Fruit fly (Drosophila melanogaster) whole organism, embryonic: Measurements from ENCODE around the gene CG46026.

Source experiments
- Asciz ChIP-seq: fragments of 200-800 bp; sonication (Bioruptor generic); optimal IDR thresholded peaks from 2 replicates; lab custom pipeline; 2017; ENCODE audit warnings: missing biosample characterization, mild to moderate bottlenecking, missing genetic modification characterization, missing genetic modification reagents
- Blimp-1 ChIP-seq: fragments of 200-800 bp; sonication (Bioruptor generic); optimal IDR thresholded peaks from 3 replicates; lab custom pipeline; 2018; ENCODE audit warnings: missing biosample characterization, missing genetic modification characterization, mild to moderate bottlenecking, moderate library complexity, missing genetic modification reagents
- CG10543 ChIP-seq: fragments of 200-800 bp; sonication (Bioruptor generic); optimal IDR thresholded peaks from 3 replicates; lab custom pipeline; 2017; ENCODE audit warnings: missing biosample characterization, mild to moderate bottlenecking, missing genetic modification characterization, moderate library complexity
- CG10959 ChIP-seq: fragments of 200-800 bp; sonication (Bioruptor generic); IDR thresholded peaks from 2 replicates; pipeline ENCODE4 v1.3.6; 2022; ENCODE audit warnings: missing biosample characterization, missing genetic modification characterization
- CG10979 ChIP-seq: fragments of 200-800 bp; sonication (Bioruptor generic); optimal IDR thresholded peaks from 2 replicates; lab custom pipeline; 2018; ENCODE audit warnings: missing biosample characterization, mild to moderate bottlenecking, missing genetic modification characterization, moderate library complexity
- CG11560 ChIP-seq: fragments of 200-800 bp; sonication (Bioruptor generic); IDR thresholded peaks from 3 replicates; pipeline ENCODE4 v1.3.6; 2022; ENCODE audit warnings: missing biosample characterization, missing genetic modification characterization
- CG11695 ChIP-seq: fragments of 200-800 bp; sonication (Bioruptor generic); IDR thresholded peaks from 3 replicates; pipeline ENCODE4 v1.3.6; 2022; ENCODE audit warnings: missing biosample characterization, missing genetic modification characterization
- CG1233 ChIP-seq: fragments of 200-800 bp; sonication (Bioruptor generic); optimal IDR thresholded peaks from 4 replicates; lab custom pipeline; 2018; ENCODE audit warnings: missing biosample characterization, mild to moderate bottlenecking, missing genetic modification characterization
- CG12391 ChIP-seq: fragments of 200-800 bp; sonication (Bioruptor generic); optimal IDR thresholded peaks from 3 replicates; lab custom pipeline; 2018; ENCODE audit warnings: missing biosample characterization, mild to moderate bottlenecking, missing genetic modification characterization, moderate library complexity
- CG13424 ChIP-seq: fragments of 200-800 bp; sonication (Bioruptor generic); optimal IDR thresholded peaks from 2 replicates; lab custom pipeline; 2019; ENCODE audit warnings: missing biosample characterization, mild to moderate bottlenecking, missing genetic modification characterization, moderate library complexity
- CG14014 ChIP-seq: fragments of 200-800 bp; sonication (Bioruptor generic); IDR thresholded peaks from 2 replicates; pipeline ENCODE4 v1.3.6; 2022; ENCODE audit warnings: missing biosample characterization, missing genetic modification characterization
- CG1647 ChIP-seq: fragments of 200-800 bp; sonication (Bioruptor generic); optimal IDR thresholded peaks from 3 replicates; lab custom pipeline; 2016; ENCODE audit warnings: missing biosample characterization, missing genetic modification characterization
- CG2199 ChIP-seq: fragments of 200-800 bp; sonication (Bioruptor generic); IDR thresholded peaks from 3 replicates; pipeline ENCODE4 v1.3.6; 2022; ENCODE audit warnings: missing biosample characterization, missing genetic modification characterization
- CG2678 ChIP-seq: fragments of 200-800 bp; sonication (Bioruptor generic); optimal IDR thresholded peaks from 3 replicates; lab custom pipeline; 2019; ENCODE audit warnings: missing biosample characterization, mild to moderate bottlenecking, missing genetic modification characterization, moderate library complexity
- CG30403 ChIP-seq: fragments of 200-800 bp; sonication (Bioruptor generic); optimal IDR thresholded peaks from 3 replicates; lab custom pipeline; 2016; ENCODE audit warnings: missing biosample characterization, missing genetic modification characterization
- CG32772 ChIP-seq: fragments of 200-800 bp; sonication (Bioruptor generic); IDR thresholded peaks from 2 replicates; pipeline ENCODE4 v1.3.6; 2022; ENCODE audit warnings: missing biosample characterization, missing genetic modification characterization
- CG4424 ChIP-seq: fragments of 200-800 bp; sonication (Bioruptor generic); optimal IDR thresholded peaks from 3 replicates; lab custom pipeline; 2016; ENCODE audit warnings: missing biosample characterization, missing genetic modification characterization
- CG4820 ChIP-seq: fragments of 200-800 bp; sonication (Bioruptor generic); optimal IDR thresholded peaks from 3 replicates; lab custom pipeline; 2016; ENCODE audit warnings: missing biosample characterization, missing genetic modification characterization
- CG5180 ChIP-seq: fragments of 200-800 bp; sonication (Bioruptor generic); optimal IDR thresholded peaks from 3 replicates; lab custom pipeline; 2017; ENCODE audit warnings: missing biosample characterization, missing genetic modification characterization, mild to moderate bottlenecking, moderate library complexity, missing genetic modification reagents
- CG5953 ChIP-seq: fragments of 200-800 bp; sonication (Bioruptor generic); IDR thresholded peaks from 2 replicates; pipeline ENCODE4 v1.3.6; 2022; ENCODE audit warnings: missing biosample characterization, missing genetic modification characterization
- CG8478 ChIP-seq: fragments of >200 bp; optimal IDR thresholded peaks from 2 replicates; lab custom pipeline; 2018
- CrebB ChIP-seq: fragments of 200-800 bp; sonication (Bioruptor generic); optimal IDR thresholded peaks from 3 replicates; lab custom pipeline; 2018; ENCODE audit warnings: missing biosample characterization, mild to moderate bottlenecking, missing genetic modification characterization
- D ChIP-seq, 2 experiments: fragments of 200-800 bp in 1 of 2; fragments of >200 bp in 1 of 2; sonication (Bioruptor generic) in 1 of 2; optimal IDR thresholded peaks; 2 replicates in 1 of 2; 3 replicates in 1 of 2; lab custom pipeline; 2017; ENCODE audit warnings: mild to moderate bottlenecking in 1 of 2, missing biosample characterization in 1 of 2, missing genetic modification characterization in 1 of 2, missing genetic modification reagents in 1 of 2
- Dref ChIP-seq: fragments of 200-800 bp; sonication (Bioruptor generic); IDR thresholded peaks from 2 replicates; pipeline ENCODE4 v1.3.6; 2022; ENCODE audit warnings: missing biosample characterization, missing genetic modification characterization
- Drgx ChIP-seq: fragments of 200-800 bp; sonication (Bioruptor generic); IDR thresholded peaks from 2 replicates; pipeline ENCODE4 v1.3.6; 2022; ENCODE audit warnings: missing biosample characterization, missing genetic modification characterization
- Gsc ChIP-seq: fragments of 200-800 bp; sonication (Bioruptor generic); IDR thresholded peaks from 2 replicates; pipeline ENCODE4 v1.3.6; 2022; ENCODE audit warnings: missing biosample characterization, missing genetic modification characterization
- H15 ChIP-seq: fragments of 200-800 bp; sonication (Bioruptor generic); IDR thresholded peaks from 3 replicates; pipeline ENCODE4 v1.3.6; 2022; ENCODE audit warnings: missing biosample characterization, missing genetic modification characterization
- Hr51 ChIP-seq, 2 experiments: fragments of 200-800 bp; sonication (Bioruptor generic); optimal IDR thresholded peaks; 2 replicates in 1 of 2; 3 replicates in 1 of 2; lab custom pipeline; 2016 to 2018; ENCODE audit warnings: missing biosample characterization in 2 of 2, missing genetic modification characterization in 2 of 2, mild to moderate bottlenecking in 1 of 2, moderate library complexity in 1 of 2
- NC2α ChIP-seq: fragments of 200-800 bp; sonication (Bioruptor generic); optimal IDR thresholded peaks from 2 replicates; lab custom pipeline; 2016; ENCODE audit warnings: missing biosample characterization, missing genetic modification characterization
- Oli ChIP-seq: fragments of 200-800 bp; sonication (Bioruptor generic); optimal IDR thresholded peaks from 2 replicates; lab custom pipeline; 2018; ENCODE audit warnings: missing biosample characterization, mild to moderate bottlenecking, missing genetic modification characterization, moderate library complexity
- PHDP ChIP-seq: fragments of 200-800 bp; sonication (Bioruptor generic); optimal IDR thresholded peaks from 3 replicates; lab custom pipeline; 2018; ENCODE audit warnings: missing biosample characterization, mild to moderate bottlenecking, missing genetic modification characterization, moderate library complexity
- Pdp1 ChIP-seq, 2 experiments: fragments of 200-800 bp; sonication (Bioruptor generic); optimal IDR thresholded peaks; 3 replicates each; lab custom pipeline; 2016; ENCODE audit warnings: missing biosample characterization in 2 of 2, missing genetic modification characterization in 2 of 2, mild to moderate bottlenecking in 1 of 2, moderate library complexity in 1 of 2
- Sox100B ChIP-seq: fragments of 200-800 bp; sonication (Bioruptor generic); optimal IDR thresholded peaks from 3 replicates; lab custom pipeline; 2018; ENCODE audit warnings: missing biosample characterization, mild to moderate bottlenecking, missing genetic modification characterization
- Ssrp ChIP-seq: fragments of 200-800 bp; sonication (Bioruptor generic); optimal IDR thresholded peaks from 2 replicates; lab custom pipeline; 2018; ENCODE audit warnings: missing biosample characterization, mild to moderate bottlenecking, missing genetic modification characterization, moderate library complexity
- bbx ChIP-seq: fragments of 200-800 bp; sonication (Bioruptor generic); IDR thresholded peaks from 2 replicates; pipeline ENCODE4 v1.3.6; 2022; ENCODE audit warnings: missing biosample characterization, missing genetic modification characterization; ENCODE audit not compliant: partially characterized antibody
- ci ChIP-seq: fragments of 200-800 bp; sonication (Bioruptor generic); IDR thresholded peaks from 3 replicates; pipeline ENCODE4 v1.3.6; 2022; ENCODE audit warnings: missing biosample characterization, missing genetic modification characterization
- crol ChIP-seq: fragments of 200-800 bp; sonication (Bioruptor generic); IDR thresholded peaks from 2 replicates; pipeline ENCODE4 v1.3.6; 2022; ENCODE audit warnings: missing biosample characterization, missing genetic modification characterization
- dati ChIP-seq: fragments of 200-800 bp; sonication (Bioruptor generic); IDR thresholded peaks from 2 replicates; pipeline ENCODE4 v1.3.6; 2022; ENCODE audit warnings: missing biosample characterization, missing genetic modification characterization
- fru ChIP-seq: fragments of >200 bp; optimal IDR thresholded peaks from 2 replicates; lab custom pipeline; 2017
- gem ChIP-seq: fragments of 200-800 bp; sonication (Bioruptor generic); optimal IDR thresholded peaks from 2 replicates; lab custom pipeline; 2019; ENCODE audit warnings: missing biosample characterization, mild to moderate bottlenecking, missing genetic modification characterization, moderate library complexity
- nerfin-1 ChIP-seq: fragments of 200-800 bp; sonication (Bioruptor generic); optimal IDR thresholded peaks from 3 replicates; lab custom pipeline; 2019; ENCODE audit warnings: missing biosample characterization, mild to moderate bottlenecking, missing genetic modification characterization, moderate library complexity
- phol ChIP-seq: fragments of 200-800 bp; sonication (Bioruptor generic); optimal IDR thresholded peaks from 3 replicates; lab custom pipeline; 2018; ENCODE audit warnings: missing biosample characterization, mild to moderate bottlenecking, missing genetic modification characterization, moderate library complexity
- row ChIP-seq: fragments of 200-800 bp; sonication (Bioruptor generic); IDR thresholded peaks from 3 replicates; pipeline ENCODE4 v1.3.6; 2022; ENCODE audit warnings: missing biosample characterization, missing genetic modification characterization
- run ChIP-seq: fragments of 200-800 bp; sonication (Bioruptor generic); optimal IDR thresholded peaks from 3 replicates; lab custom pipeline; 2018; ENCODE audit warnings: missing biosample characterization, mild to moderate bottlenecking, missing genetic modification characterization
- scrt ChIP-seq: fragments of 200-800 bp; sonication (Bioruptor generic); optimal IDR thresholded peaks from 2 replicates; lab custom pipeline; 2018; ENCODE audit warnings: missing biosample characterization, mild to moderate bottlenecking, missing genetic modification characterization, moderate library complexity
- sd ChIP-seq: fragments of 200-800 bp; sonication (Bioruptor generic); optimal IDR thresholded peaks from 3 replicates; lab custom pipeline; 2018; ENCODE audit warnings: missing biosample characterization, mild to moderate bottlenecking, missing genetic modification characterization, moderate library complexity
- sens ChIP-seq: fragments of 200-800 bp; sonication (Bioruptor generic); peaks from one replicate; lab custom pipeline; 2016; ENCODE audit warnings: missing biosample characterization, missing genetic modification characterization
- sug ChIP-seq: fragments of 200-800 bp; optimal IDR thresholded peaks from 2 replicates; lab custom pipeline; 2019; ENCODE audit warnings: missing biosample characterization, mild to moderate bottlenecking, missing genetic modification characterization, moderate library complexity
- unpg ChIP-seq: fragments of 200-800 bp; sonication (Bioruptor generic); optimal IDR thresholded peaks from 3 replicates; lab custom pipeline; 2018; ENCODE audit warnings: missing biosample characterization, mild to moderate bottlenecking, missing genetic modification characterization, moderate library complexity

CG46026 gene

dm6 chr3R:6351696-6352378 is 45.2 kb downstream of the CG46026 start:
- peak; percentile 85 for TF ChIP-seq sens (GFP tag; lab: Kevin White, UChicago)
- peak; percentile 4; the same call in 1 of the 2 replicates for TF ChIP-seq CG14014 (GFP tag; lab: Robert Waterston, UW)
- peak; percentile 24 for TF ChIP-seq run (tag; lab: Kevin White, UChicago)
- TF ChIP-seq NC2α (GFP tag; lab: Kevin White, UChicago), result no peak
- peak; percentile 24 for TF ChIP-seq Asciz (GFP tag; lab: Kevin White, UChicago)
- peak; percentile 27 for TF ChIP-seq CG12391 (tag; lab: Kevin White, UChicago)
- TF ChIP-seq CG5180 (GFP tag; lab: Kevin White, UChicago), result peak; percentile 5
- TF ChIP-seq Pdp1 (GFP tag; optimal IDR thresholded peaks at IDR 0.05; lab: Kevin White, UChicago), result peak in 1 of 2 experiments; percentile 22
- peak; percentile 51 for TF ChIP-seq gem (tag; lab: Kevin White, UChicago)
- peak; percentile 9 for TF ChIP-seq CG1233
- peak; percentile 77 for TF ChIP-seq CG4820 (GFP tag; lab: Kevin White, UChicago)
- no peak for TF ChIP-seq CrebB
- no peak for TF ChIP-seq CG11560
- TF ChIP-seq CG2678, result peak; percentile 44
- TF ChIP-seq CG10543 (GFP tag; lab: Kevin White, UChicago), result no peak
- no peak for TF ChIP-seq fru (lab: Kevin White, UChicago)
- TF ChIP-seq H15 (GFP tag; lab: Robert Waterston, UW), result no peak
- peak; percentile 21 for TF ChIP-seq PHDP (tag; lab: Kevin White, UChicago)
- peak; percentile 21 for TF ChIP-seq Ssrp (tag; lab: Kevin White, UChicago)
- peak; percentile 32 for TF ChIP-seq unpg (GFP tag; lab: Kevin White, UChicago)
- peak; percentile 45 for TF ChIP-seq phol (tag; lab: Kevin White, UChicago)
- peak; percentile 56 for TF ChIP-seq CG13424 (tag; lab: Kevin White, UChicago)
- no peak for TF ChIP-seq D (optimal IDR thresholded peaks at IDR 0.05; lab: Kevin White, UChicago)
- peak; percentile 44 for TF ChIP-seq D (GFP tag; optimal IDR thresholded peaks at IDR 0.05; lab: Kevin White, UChicago)
- TF ChIP-seq CG5953 (GFP tag; lab: Robert Waterston, UW), result no peak
- TF ChIP-seq ci (GFP tag; lab: Robert Waterston, UW), result peak; percentile 12; the same call in 1 of the 3 replicates
- peak; percentile 13 for TF ChIP-seq CG30403
- no peak for TF ChIP-seq dati
- no peak for TF ChIP-seq CG1647 (GFP tag; lab: Kevin White, UChicago)
- no peak for TF ChIP-seq Gsc
- TF ChIP-seq Blimp-1 (GFP tag; lab: Kevin White, UChicago), result peak; percentile 46
- TF ChIP-seq sug (tag; lab: Kevin White, UChicago), result peak; percentile 7
- TF ChIP-seq nerfin-1 (tag; lab: Kevin White, UChicago), result peak; percentile 20
- peak; percentile 38 for TF ChIP-seq CG4424 (GFP tag; lab: Kevin White, UChicago)
- peak; percentile 62 for TF ChIP-seq Sox100B (GFP tag; lab: Kevin White, UChicago)
- no peak for TF ChIP-seq bbx
- peak; percentile 35 for TF ChIP-seq Oli (tag; lab: Kevin White, UChicago)
- TF ChIP-seq Drgx, result peak; percentile 55; the same call in 1 of the 2 replicates
- peak; percentile 13 for TF ChIP-seq sd (tag; lab: Kevin White, UChicago)
- TF ChIP-seq CG2199 (GFP tag; lab: Robert Waterston, UW), result peak; percentile 15; the same call in 1 of the 3 replicates
- TF ChIP-seq CG10959, result no peak
- no peak for TF ChIP-seq Dref (GFP tag; lab: Robert Waterston, UW)
- TF ChIP-seq row (GFP tag; lab: Robert Waterston, UW), result peak; percentile 34; the same call in 1 of the 3 replicates
- no peak for TF ChIP-seq CG11695 (GFP tag; lab: Robert Waterston, UW)
- TF ChIP-seq CG10979 (tag; lab: Kevin White, UChicago), result peak; percentile 38
- TF ChIP-seq CG32772 (GFP tag; lab: Robert Waterston, UW), result no peak
- TF ChIP-seq crol (GFP tag; lab: Robert Waterston, UW), result peak; percentile 75
- peak in 1 of 2 experiments; percentile 55 for TF ChIP-seq Hr51 (GFP tag; optimal IDR thresholded peaks at IDR 0.05; lab: Kevin White, UChicago)
- no peak for TF ChIP-seq scrt (GFP tag; lab: Kevin White, UChicago)
- TF ChIP-seq CG8478 (lab: Kevin White, UChicago), result no peak
